Fruit fly (Drosophila melanogaster) whole organism, wandering third instar larva: ENCODE results near the gene CG10347.

Source experiments
- Hnf4 ChIP-seq: fragments of 200-800 bp; sonication (Bioruptor generic); optimal IDR thresholded peaks from 2 replicates; lab custom pipeline; 2016; ENCODE audit warnings: missing biosample characterization, mild to moderate bottlenecking, missing genetic modification characterization
- Hr78 ChIP-seq: fragments of >200 bp; optimal IDR thresholded peaks from 2 replicates; lab custom pipeline; 2017; ENCODE audit warnings: missing biosample characterization, missing genetic modification characterization
- Myc ChIP-seq: fragments of >200 bp; optimal IDR thresholded peaks from 2 replicates; lab custom pipeline; 2017
- N ChIP-seq: fragments of >200 bp; optimal IDR thresholded peaks from 2 replicates; lab custom pipeline; 2018; ENCODE audit warnings: missing biosample characterization, missing external identifiers, missing genetic modification characterization
- br ChIP-seq: fragments of 200-800 bp; sonication (Bioruptor generic); optimal IDR thresholded peaks from 2 replicates; lab custom pipeline; 2016; ENCODE audit warnings: missing biosample characterization, missing genetic modification characterization
- dsf ChIP-seq: sonication (Bioruptor generic); optimal IDR thresholded peaks from 2 replicates; lab custom pipeline; 2016; ENCODE audit warnings: missing biosample characterization, missing genetic modification characterization, borderline replicate concordance
- ey ChIP-seq: fragments of 200-800 bp; sonication (Bioruptor generic); optimal IDR thresholded peaks from 2 replicates; lab custom pipeline; 2016; ENCODE audit warnings: missing biosample characterization, missing genetic modification characterization
- fru ChIP-seq: fragments of 200-800 bp; sonication (Bioruptor generic); optimal IDR thresholded peaks from 3 replicates; lab custom pipeline; 2016; ENCODE audit warnings: missing biosample characterization, mild to moderate bottlenecking, missing genetic modification characterization
- lola ChIP-seq: fragments of >200 bp; optimal IDR thresholded peaks from 2 replicates; lab custom pipeline; 2017; ENCODE audit warnings: missing biosample characterization, missing genetic modification characterization
- pan ChIP-seq: fragments of >200 bp; optimal IDR thresholded peaks from 2 replicates; lab custom pipeline; 2017
- sv ChIP-seq: fragments of 200-800 bp; sonication (Bioruptor generic); optimal IDR thresholded peaks from 3 replicates; lab custom pipeline; 2016; ENCODE audit warnings: missing biosample characterization, missing genetic modification characterization
- usp ChIP-seq: fragments of >200 bp; optimal IDR thresholded peaks from 2 replicates; lab custom pipeline; 2017; ENCODE audit warnings: missing biosample characterization, missing genetic modification characterization

DNA sequence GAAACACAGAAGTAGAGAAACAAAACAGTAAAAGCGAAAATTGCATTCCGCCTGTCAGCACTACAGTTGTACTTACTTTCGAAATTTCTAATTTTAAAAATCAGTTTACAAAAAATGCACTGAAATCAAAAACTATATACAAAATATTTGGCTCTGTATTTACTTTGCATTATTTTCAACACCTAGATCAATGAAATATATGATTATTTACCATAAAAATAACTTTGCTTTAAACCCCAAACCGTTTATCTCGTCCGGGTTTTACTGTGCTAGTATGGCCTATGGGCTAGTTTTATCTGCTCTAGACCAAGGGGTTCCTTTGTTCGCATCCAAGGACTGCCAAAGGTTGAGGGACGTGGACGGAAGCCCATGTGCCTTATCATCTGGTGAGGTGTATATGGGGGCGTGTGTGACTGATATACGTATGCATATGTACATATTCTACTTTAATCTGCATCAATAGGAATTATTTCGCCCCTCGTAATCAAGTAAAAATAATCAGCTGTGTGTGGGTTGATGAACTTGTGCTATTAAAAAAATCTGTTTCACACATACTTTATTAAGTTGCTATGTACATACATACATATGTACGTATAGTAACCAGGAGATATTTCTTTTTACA is 35.4 kb downstream of the CG10347 start:
- TF ChIP-seq N (GFP tag; lab: Kevin White, UChicago) = no peak
- TF ChIP-seq pan (lab: Kevin White, UChicago) = no peak
- TF ChIP-seq dsf = no peak
- TF ChIP-seq Hnf4 (GFP tag; lab: Kevin White, UChicago) = no peak
- TF ChIP-seq sv = no peak
- no peak for TF ChIP-seq br (GFP tag; lab: Kevin White, UChicago)
- no peak for TF ChIP-seq lola (GFP tag; lab: Kevin White, UChicago)
- no peak for TF ChIP-seq fru
- no peak for TF ChIP-seq Myc (lab: Kevin White, UChicago)
- no peak for TF ChIP-seq Hr78 (GFP tag; lab: Kevin White, UChicago)
- TF ChIP-seq usp = no peak
- no peak for TF ChIP-seq ey (GFP tag; lab: Kevin White, UChicago)
